Fruit fly (Drosophila melanogaster): ENCODE data around the gene CG11714.

CG11714 gene

DNA sequence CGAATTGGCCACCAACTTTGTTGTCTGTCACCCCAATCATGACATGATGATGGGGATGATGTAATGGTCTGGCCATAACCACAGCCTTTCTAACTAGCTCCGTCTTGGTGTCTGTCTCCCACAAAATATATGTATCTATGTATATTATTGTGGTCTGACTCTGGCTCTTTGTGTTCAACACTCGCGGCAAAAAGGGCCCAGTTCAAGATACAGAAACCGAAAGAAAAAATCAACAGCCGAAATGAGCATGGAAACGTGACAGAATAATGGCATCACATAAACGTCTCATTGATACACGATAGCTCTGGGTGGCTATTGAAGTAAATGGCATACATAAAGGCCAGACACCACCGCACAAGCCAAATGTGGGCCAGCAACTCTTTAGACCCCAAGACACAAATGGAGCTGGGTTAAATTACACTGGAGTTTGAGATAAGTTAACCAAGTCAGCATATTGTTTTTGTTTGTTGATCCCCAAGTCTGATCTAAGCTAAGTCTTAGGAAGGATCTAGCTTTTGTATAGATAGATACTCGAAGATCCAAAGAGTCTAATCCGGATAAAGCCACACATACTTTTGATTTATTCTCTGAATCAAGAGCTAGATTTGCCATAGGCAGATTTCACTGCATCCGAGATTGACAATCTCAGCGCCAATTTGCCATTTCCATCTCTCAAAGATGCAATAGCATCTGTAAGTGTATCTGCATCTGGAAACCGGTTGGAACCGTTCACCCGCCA is 9.7 kb upstream of the CG11714 start:
- TF ChIP-seq lola (GFP tag; optimal IDR thresholded peaks at IDR 0.05), result peak in 1 of 3 experiments; percentile 38
- TF ChIP-seq CG12071 (GFP tag; optimal IDR thresholded peaks at IDR 0.05), result no peak
- TF ChIP-seq B-H2 (GFP tag; optimal IDR thresholded peaks at IDR 0.05), result peak; percentile 44
- TF ChIP-seq Pdp1 (GFP tag; optimal IDR thresholded peaks at IDR 0.05), result peak in 1 of 2 experiments; percentile 55
- peak; percentile 6 for TF ChIP-seq CG12769 (tag; optimal IDR thresholded peaks at IDR 0.05)
- TF ChIP-seq ci (GFP tag; IDR thresholded peaks at IDR 0.05), result 0 out of 3 replicates have a peak, but pooled peaks have one; percentile 16
- peak; percentile 12 for TF ChIP-seq cwo (GFP tag; optimal IDR thresholded peaks at IDR 0.05)
- TF ChIP-seq Ets65A (GFP tag), result peak; percentile 84
- TF ChIP-seq CG17568 (GFP tag; optimal IDR thresholded peaks at IDR 0.05), result no peak
- peak; percentile 0 for TF ChIP-seq CG15269 (tag; optimal IDR thresholded peaks at IDR 0.05)
- peak; percentile 83 for TF ChIP-seq CG13894 (tag; optimal IDR thresholded peaks at IDR 0.05)
- no peak for TF ChIP-seq CG1647 (GFP tag; optimal IDR thresholded peaks at IDR 0.05)
- 0 out of 2 replicates have a peak, but pooled peaks have one; percentile 25 for TF ChIP-seq CG9932 (GFP tag; IDR thresholded peaks at IDR 0.05)
- TF ChIP-seq abd-A (tag; optimal IDR thresholded peaks at IDR 0.05), result peak; percentile 62
- no peak for TF ChIP-seq sc (optimal IDR thresholded peaks at IDR 0.05)
- no peak for TF ChIP-seq sc (GFP tag; optimal IDR thresholded peaks at IDR 0.05)
- peak; percentile 72 for TF ChIP-seq Med (GFP tag)
- TF ChIP-seq Drgx (GFP tag; IDR thresholded peaks at IDR 0.05), result peak; percentile 34; the same call in 1 of the 2 replicates

DNA sequence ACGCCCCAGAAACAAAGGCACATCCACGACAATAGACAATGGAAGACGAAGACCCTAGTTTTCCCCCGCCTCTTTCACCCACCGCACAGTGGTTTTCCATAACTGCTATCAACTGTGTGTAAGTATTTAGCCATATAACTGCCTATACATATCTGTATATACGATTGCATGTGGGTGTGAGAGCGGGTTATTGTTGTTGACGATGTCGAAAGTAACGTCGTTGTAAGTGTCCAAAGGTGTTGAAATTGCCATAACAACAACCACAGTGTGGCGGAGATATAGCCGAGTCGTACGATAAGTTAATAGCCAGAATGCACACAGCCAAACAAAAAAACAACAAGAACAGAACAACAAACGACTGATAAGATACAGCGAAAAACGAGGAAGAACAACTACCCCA is 8.8 kb upstream of the CG11714 start:
- TF ChIP-seq grn (GFP tag; optimal IDR thresholded peaks at IDR 0.05) (no peak), CG4854 (GFP tag; optimal IDR thresholded peaks at IDR 0.05) (no peak), CG11456 (GFP tag; IDR thresholded peaks at IDR 0.05) (0 out of 3 replicates have a peak, but pooled peaks have one; percentile 19), cg (GFP tag; optimal IDR thresholded peaks at IDR 0.05) (peak; percentile 25), CG16813 (GFP tag; IDR thresholded peaks at IDR 0.05; ENCODE audit: partially characterized antibody) (no peak), fd64A (GFP tag; optimal IDR thresholded peaks at IDR 0.05) (peak; percentile 3), sug (tag; optimal IDR thresholded peaks at IDR 0.05) (peak; percentile 11), dmrt99B (tag; optimal IDR thresholded peaks at IDR 0.05) (no peak), rib (GFP tag; IDR thresholded peaks at IDR 0.05) (peak; percentile 65; the same call in 1 of the 2 replicates), tna (GFP tag; IDR thresholded peaks at IDR 0.05; ENCODE audit: partially characterized antibody) (0 out of 2 replicates have a peak, but pooled peaks have one; percentile 8), CG7987 (GFP tag; optimal IDR thresholded peaks at IDR 0.05) (peak; percentile 3), CG4360 (GFP tag; IDR thresholded peaks at IDR 0.05) (peak; percentile 80), exex (tag; optimal IDR thresholded peaks at IDR 0.05) (peak; percentile 51), ATbp (GFP tag; optimal IDR thresholded peaks at IDR 0.05) (peak; percentile 36), mirr (GFP tag; optimal IDR thresholded peaks at IDR 0.05) (peak; percentile 87), Med (GFP tag) (peak; percentile 13), Atf-2 (GFP tag; optimal IDR thresholded peaks at IDR 0.05) (no peak), chinmo (GFP tag; IDR thresholded peaks at IDR 0.05; ENCODE audit: partially characterized antibody) (0 out of 4 replicates have a peak, but pooled peaks have one; percentile 16), CG11695 (GFP tag; IDR thresholded peaks at IDR 0.05) (0 out of 3 replicates have a peak, but pooled peaks have one; percentile 10), lab (GFP tag; optimal IDR thresholded peaks at IDR 0.05) (peak; percentile 60), GATAe (GFP tag; conservative IDR thresholded peaks at IDR 0.05) (peak; percentile 84), CG32532 (GFP tag; IDR thresholded peaks at IDR 0.05) (peak; percentile 37; the same call in 1 of the 2 replicates), chm (GFP tag; IDR thresholded peaks at IDR 0.05) (no peak), Bteb2 (GFP tag; optimal IDR thresholded peaks at IDR 0.05) (no peak), cwo (GFP tag; optimal IDR thresholded peaks at IDR 0.05) (peak; percentile 14), CG17359 (tag; optimal IDR thresholded peaks at IDR 0.05) (peak; percentile 12), CG10543 (GFP tag; optimal IDR thresholded peaks at IDR 0.05) (peak; percentile 9), Mrtf (GFP tag; IDR thresholded peaks at IDR 0.05) (0 out of 3 replicates have a peak, but pooled peaks have one; percentile 8), slbo (GFP tag; IDR thresholded peaks at IDR 0.05) (0 out of 2 replicates have a peak, but pooled peaks have one; percentile 14), caup (GFP tag; optimal IDR thresholded peaks at IDR 0.05; ENCODE audit: severe bottlenecking) (peak; percentile 54), ci (GFP tag; IDR thresholded peaks at IDR 0.05) (0 out of 3 replicates have a peak, but pooled peaks have one; percentile 30)
